Fruit fly (Drosophila melanogaster) whole organism, wandering third instar larva: Measurements from ENCODE around the gene CG42233.

Experiments
- Abd-B ChIP-seq: fragments of >200 bp; optimal IDR thresholded peaks from 2 replicates; lab custom pipeline; 2017; ENCODE audit warnings: missing biosample characterization, missing genetic modification characterization
- CG32264 ChIP-seq: fragments of 200-800 bp; sonication (Bioruptor generic); optimal IDR thresholded peaks from 2 replicates; lab custom pipeline; 2016; ENCODE audit warnings: missing biosample characterization, missing genetic modification characterization
- CG9705 ChIP-seq: fragments of 200-800 bp; sonication (Bioruptor generic); optimal IDR thresholded peaks from 2 replicates; lab custom pipeline; 2018; ENCODE audit warnings: missing biosample characterization, mild to moderate bottlenecking, missing genetic modification characterization
- Dfd ChIP-seq: fragments of >200 bp; optimal IDR thresholded peaks from 2 replicates; lab custom pipeline; 2017; ENCODE audit warnings: missing biosample characterization, missing genetic modification characterization
- Dif ChIP-seq: fragments of 200-275, 200-300 bp; sonication (Bioruptor generic); optimal IDR thresholded peaks from 2 replicates; lab custom pipeline; 2018; ENCODE audit warnings: missing biosample characterization, missing genetic modification characterization; ENCODE audit not compliant: partially characterized antibody
- GATAd ChIP-seq: sonication (Bioruptor generic); optimal IDR thresholded peaks from 2 replicates; lab custom pipeline; 2016; ENCODE audit warnings: missing biosample characterization, missing genetic modification characterization
- HLH106 ChIP-seq: fragments of 200-800 bp; optimal IDR thresholded peaks from 3 replicates; lab custom pipeline; 2019; ENCODE audit warnings: missing biosample characterization, mild to moderate bottlenecking, missing genetic modification characterization, moderate library complexity
- Hnf4 ChIP-seq: fragments of 200-800 bp; sonication (Bioruptor generic); optimal IDR thresholded peaks from 2 replicates; lab custom pipeline; 2016; ENCODE audit warnings: missing biosample characterization, mild to moderate bottlenecking, missing genetic modification characterization
- Hr78 ChIP-seq: fragments of >200 bp; optimal IDR thresholded peaks from 2 replicates; lab custom pipeline; 2017; ENCODE audit warnings: missing biosample characterization, missing genetic modification characterization
- Hr83 ChIP-seq: fragments of 200-300 bp; sonication (Bioruptor generic); optimal IDR thresholded peaks from 2 replicates; lab custom pipeline; 2016; ENCODE audit warnings: missing biosample characterization, mild to moderate bottlenecking, missing genetic modification characterization, moderate library complexity; ENCODE audit not compliant: poor library complexity, severe bottlenecking
- Jra ChIP-seq: sonication (Bioruptor generic); optimal IDR thresholded peaks from 2 replicates; lab custom pipeline; 2016; ENCODE audit warnings: missing biosample characterization, missing genetic modification characterization
- Mio ChIP-seq: sonication (Bioruptor generic); optimal IDR thresholded peaks from 2 replicates; lab custom pipeline; 2016; ENCODE audit warnings: missing biosample characterization, missing genetic modification characterization
- Myc ChIP-seq: fragments of >200 bp; optimal IDR thresholded peaks from 2 replicates; lab custom pipeline; 2017
- N ChIP-seq: fragments of >200 bp; optimal IDR thresholded peaks from 2 replicates; lab custom pipeline; 2018; ENCODE audit warnings: missing biosample characterization, missing external identifiers, missing genetic modification characterization
- Rel ChIP-seq, 2 experiments: fragments of 200-800 bp; sonication (Bioruptor generic) in 1 of 2; optimal IDR thresholded peaks; 2 replicates in 1 of 2; 3 replicates in 1 of 2; lab custom pipeline; 2016 to 2019; ENCODE audit warnings: mild to moderate bottlenecking in 2 of 2, missing biosample characterization in 2 of 2, missing genetic modification characterization in 2 of 2, moderate library complexity in 1 of 2
- br ChIP-seq: fragments of 200-800 bp; sonication (Bioruptor generic); optimal IDR thresholded peaks from 2 replicates; lab custom pipeline; 2016; ENCODE audit warnings: missing biosample characterization, missing genetic modification characterization
- brk ChIP-seq: fragments of 200-800 bp; sonication (Bioruptor generic); optimal IDR thresholded peaks from 2 replicates; lab custom pipeline; 2016; ENCODE audit warnings: missing biosample characterization, mild to moderate bottlenecking, missing genetic modification characterization
- dl ChIP-seq, 2 experiments: fragments of 175-275, 200-275 bp in 1 of 2; fragments of 200-275 bp in 1 of 2; sonication (Bioruptor generic); optimal IDR thresholded peaks; lab custom pipeline; 2018; ENCODE audit warnings: mild to moderate bottlenecking in 2 of 2, missing biosample characterization in 2 of 2, missing genetic modification characterization in 2 of 2, moderate library complexity in 2 of 2; ENCODE audit not compliant: partially characterized antibody in 2 of 2, insufficient read depth in 1 of 2
- dmrt93B ChIP-seq: fragments of 200-800 bp; sonication (Bioruptor generic); optimal IDR thresholded peaks from 2 replicates; lab custom pipeline; 2018; ENCODE audit warnings: missing biosample characterization, mild to moderate bottlenecking, missing genetic modification characterization
- dsf ChIP-seq: sonication (Bioruptor generic); optimal IDR thresholded peaks from 2 replicates; lab custom pipeline; 2016; ENCODE audit warnings: missing biosample characterization, missing genetic modification characterization, borderline replicate concordance
- ey ChIP-seq: fragments of 200-800 bp; sonication (Bioruptor generic); optimal IDR thresholded peaks from 2 replicates; lab custom pipeline; 2016; ENCODE audit warnings: missing biosample characterization, missing genetic modification characterization
- foxo ChIP-seq, 2 experiments: fragments of 200-800 bp; sonication (Bioruptor generic); optimal IDR thresholded peaks; 2 replicates in 1 of 2; 3 replicates in 1 of 2; lab custom pipeline; 2016 to 2017; ENCODE audit warnings: missing biosample characterization in 2 of 2, missing genetic modification characterization in 2 of 2
- fru ChIP-seq: fragments of 200-800 bp; sonication (Bioruptor generic); optimal IDR thresholded peaks from 3 replicates; lab custom pipeline; 2016; ENCODE audit warnings: missing biosample characterization, mild to moderate bottlenecking, missing genetic modification characterization
- h ChIP-seq: fragments of 200-800 bp; sonication (Bioruptor generic); optimal IDR thresholded peaks from 3 replicates; lab custom pipeline; 2016; ENCODE audit warnings: missing biosample characterization, mild to moderate bottlenecking, missing genetic modification characterization
- jim ChIP-seq: fragments of 175-275, 200-325 bp; sonication (Bioruptor generic); optimal IDR thresholded peaks from 2 replicates; lab custom pipeline; 2016; ENCODE audit warnings: missing biosample characterization, mild to moderate bottlenecking, missing genetic modification characterization
- pan ChIP-seq: fragments of >200 bp; optimal IDR thresholded peaks from 2 replicates; lab custom pipeline; 2017
- psq ChIP-seq: fragments of 200-800 bp; sonication (Bioruptor generic); optimal IDR thresholded peaks from 3 replicates; lab custom pipeline; 2017; ENCODE audit warnings: missing biosample characterization, mild to moderate bottlenecking, missing genetic modification characterization, moderate library complexity
- rgr ChIP-seq: fragments of 200-800 bp; sonication (Bioruptor generic); optimal IDR thresholded peaks from 3 replicates; lab custom pipeline; 2016; ENCODE audit warnings: missing biosample characterization, mild to moderate bottlenecking, missing genetic modification characterization
- sage ChIP-seq: fragments of 200-800 bp; sonication (Bioruptor generic); optimal IDR thresholded peaks from 2 replicates; lab custom pipeline; 2016; ENCODE audit warnings: missing biosample characterization, mild to moderate bottlenecking, missing genetic modification characterization
- sv ChIP-seq: fragments of 200-800 bp; sonication (Bioruptor generic); optimal IDR thresholded peaks from 3 replicates; lab custom pipeline; 2016; ENCODE audit warnings: missing biosample characterization, missing genetic modification characterization

The CG42233 gene

DNA sequence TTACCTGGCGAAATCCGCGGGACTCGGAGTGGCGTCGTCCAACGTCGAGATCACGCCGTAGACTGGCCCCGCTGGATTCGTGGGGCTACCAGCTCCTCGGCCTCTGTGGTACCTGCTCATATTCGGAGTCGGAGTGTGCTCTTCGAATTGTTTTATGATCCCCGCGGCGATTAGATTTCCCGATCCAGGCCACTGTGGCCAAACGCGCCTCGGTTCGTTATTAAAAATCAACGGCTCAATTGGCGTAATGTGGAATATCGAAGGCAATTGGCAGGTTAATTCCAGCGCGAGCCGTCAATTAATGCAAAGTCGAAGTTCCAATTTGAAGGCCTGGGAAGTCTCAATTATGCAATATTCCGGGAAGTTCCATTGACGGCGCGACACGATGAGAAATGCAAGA lies 4.5 kb upstream of the CG42233 start:
- no peak for TF ChIP-seq Hr78 (GFP tag; lab: Kevin White, UChicago)
- no peak for TF ChIP-seq Rel (GFP tag; optimal IDR thresholded peaks at IDR 0.05; lab: Kevin White, UChicago)
- no peak for TF ChIP-seq Rel (tag; optimal IDR thresholded peaks at IDR 0.05; lab: Kevin White, UChicago)
- TF ChIP-seq fru (GFP tag; lab: Kevin White, UChicago): no peak
- TF ChIP-seq rgr: no peak
- TF ChIP-seq Myc (lab: Kevin White, UChicago): no peak
- no peak for TF ChIP-seq dmrt93B (GFP tag; lab: Kevin White, UChicago)
- no peak for TF ChIP-seq psq (GFP tag; lab: Kevin White, UChicago)

DNA sequence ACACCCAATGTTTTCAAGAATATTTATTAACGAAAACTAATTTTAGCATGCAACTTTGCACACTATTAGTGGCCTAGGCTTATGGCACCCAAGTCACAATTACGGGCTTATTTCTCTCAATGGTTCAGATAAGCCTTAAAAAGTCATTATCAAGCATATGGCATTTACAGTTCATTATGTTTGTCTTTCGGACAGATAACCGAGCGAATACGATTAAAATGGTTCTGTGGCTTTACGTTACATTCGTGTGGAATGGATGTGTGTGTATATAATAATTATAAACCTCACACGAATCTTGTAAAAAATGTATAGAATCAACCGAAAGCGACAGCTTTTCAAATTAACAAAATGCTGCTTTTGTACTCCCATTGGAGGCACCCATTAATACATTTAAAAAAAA lies 3.5 kb upstream of the CG42233 start:
- TF ChIP-seq brk: no peak
- peak; percentile 15 for TF ChIP-seq sage (GFP tag; lab: Kevin White, UChicago)

DNA sequence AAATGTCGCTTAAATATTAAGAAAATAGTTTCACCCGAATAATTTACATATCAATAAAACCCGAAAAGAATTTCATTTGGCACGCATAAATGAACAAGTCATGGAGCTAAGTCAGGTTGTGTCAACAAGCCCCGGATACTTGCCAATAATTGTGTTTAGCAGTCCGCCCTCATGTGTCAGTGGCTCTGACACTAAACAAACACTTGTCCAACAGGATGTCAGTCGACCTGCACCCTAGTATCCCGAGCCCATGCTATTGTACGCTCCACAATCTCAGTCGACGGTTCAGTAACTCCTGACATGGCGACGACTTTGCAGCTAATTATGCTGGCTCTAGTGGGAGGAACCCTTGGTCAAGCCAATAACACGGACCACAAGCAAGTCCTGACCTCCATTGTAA lies 4.4 kb downstream of the CG42233 start, which contains the start of gene Ir100a:
Ir100a (plus strand) TSS at position 301 of the 400 bp plus-strand sequence.
- no peak for TF ChIP-seq Hnf4
- TF ChIP-seq Hr78 (GFP tag; lab: Kevin White, UChicago): no peak
- no peak for TF ChIP-seq psq (GFP tag; lab: Kevin White, UChicago)
- TF ChIP-seq fru (GFP tag; lab: Kevin White, UChicago): no peak
- no peak for TF ChIP-seq Dfd
- no peak for TF ChIP-seq ey
- TF ChIP-seq jim: no peak
- no peak for TF ChIP-seq GATAd
- TF ChIP-seq Abd-B (GFP tag; lab: Kevin White, UChicago): no peak
- TF ChIP-seq Mio (GFP tag; lab: Kevin White, UChicago): no peak
- no peak for TF ChIP-seq foxo (GFP tag; optimal IDR thresholded peaks at IDR 0.05; lab: Kevin White, UChicago)
- no peak for TF ChIP-seq Jra (GFP tag; lab: Kevin White, UChicago)
- no peak for TF ChIP-seq rgr
- TF ChIP-seq Myc (lab: Kevin White, UChicago): no peak
- TF ChIP-seq dsf (GFP tag; lab: Kevin White, UChicago): no peak
- TF ChIP-seq dl (GFP tag; optimal IDR thresholded peaks at IDR 0.05; lab: Kevin White, UChicago; ENCODE audit: insufficient read depth in 1 of 2, partially characterized antibody in 2 of 2): no peak

DNA sequence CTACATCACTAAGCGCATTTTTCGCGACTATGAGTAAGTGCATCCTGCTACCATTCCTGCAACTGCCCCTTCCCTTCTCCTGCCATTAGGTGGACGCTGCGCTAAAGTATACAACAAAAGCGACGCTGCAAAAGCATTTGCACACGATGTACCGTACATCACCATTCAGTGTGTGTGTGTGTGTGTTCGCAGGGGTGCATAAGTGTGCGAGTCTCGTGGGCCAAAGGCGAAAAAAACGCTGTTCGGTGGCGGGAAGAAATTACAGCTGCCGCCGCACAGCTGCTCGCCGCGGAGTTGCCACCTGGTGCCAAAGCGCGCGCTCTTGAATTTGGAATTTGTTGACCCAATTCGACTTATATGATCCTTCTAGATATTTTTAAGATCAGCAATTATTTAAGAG lies 10.6 kb downstream of the CG42233 start:
- TF ChIP-seq rgr: no peak
- peak; percentile 13 for TF ChIP-seq CG32264 (GFP tag; lab: Kevin White, UChicago)
- TF ChIP-seq foxo (GFP tag; optimal IDR thresholded peaks at IDR 0.05; lab: Kevin White, UChicago): no peak
- no peak for TF ChIP-seq Dfd
- TF ChIP-seq N (GFP tag; lab: Kevin White, UChicago): peak; percentile 30
- peak in 1 of 2 experiments; percentile 14 for TF ChIP-seq dl (GFP tag; optimal IDR thresholded peaks at IDR 0.05; lab: Kevin White, UChicago; ENCODE audit: insufficient read depth in 1 of 2, partially characterized antibody in 2 of 2)
- no peak for TF ChIP-seq Abd-B (GFP tag; lab: Kevin White, UChicago)
- TF ChIP-seq br (GFP tag; lab: Kevin White, UChicago): no peak

DNA sequence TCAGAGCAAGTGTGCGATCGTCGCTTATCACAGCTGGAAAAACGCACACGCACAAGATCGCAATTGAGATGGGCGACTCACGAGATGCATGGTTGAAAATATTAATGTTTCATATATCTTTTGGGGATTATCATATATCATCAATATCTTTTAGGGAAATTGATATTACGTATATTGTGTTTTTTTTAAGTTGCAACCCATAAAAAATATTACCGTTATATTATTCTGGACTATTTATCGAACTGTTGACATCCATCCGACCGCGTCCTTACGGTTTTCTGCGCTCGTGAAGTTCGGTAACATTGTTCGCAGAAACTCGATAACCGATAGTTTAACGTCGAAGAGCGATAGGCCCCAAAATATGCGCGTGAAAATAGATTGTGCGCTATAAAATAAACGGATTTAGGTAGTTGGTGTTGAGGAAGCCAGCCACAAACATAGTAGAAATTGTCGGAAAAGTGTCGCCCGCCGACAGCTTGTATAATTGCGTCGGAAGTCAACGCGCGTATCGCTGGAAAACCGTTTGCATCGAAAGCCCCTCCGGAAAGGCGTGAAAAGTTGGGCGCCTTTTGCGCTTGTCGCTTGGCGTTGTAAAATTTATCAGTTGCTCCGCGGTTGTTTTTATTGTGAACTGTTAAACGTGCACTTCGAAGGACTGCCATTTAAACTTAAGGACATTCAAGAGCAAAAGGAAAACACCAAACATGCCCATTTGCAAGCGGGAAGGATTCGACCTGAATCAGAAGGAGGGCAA lies 11.2 kb downstream of the CG42233 start, which contains the start of the genes Mccc1 and Acf:
Mccc1 (minus strand) TSS at position 244 of the 754 bp plus-strand sequence.
Acf (plus strand) TSS at position 318 of the 754 bp plus-strand sequence.
- peak; percentile 44 for TF ChIP-seq Hr83 (GFP tag; lab: Kevin White, UChicago)
- TF ChIP-seq Myc (lab: Kevin White, UChicago): no peak
- peak; percentile 10 for TF ChIP-seq CG32264 (GFP tag; lab: Kevin White, UChicago)
- no peak for TF ChIP-seq fru (GFP tag; lab: Kevin White, UChicago)
- no peak for TF ChIP-seq CG9705 (GFP tag; lab: Kevin White, UChicago)
- TF ChIP-seq Dif (GFP tag; lab: Kevin White, UChicago): no peak
- no peak for TF ChIP-seq ey
- TF ChIP-seq HLH106 (tag; lab: Kevin White, UChicago): no peak
- TF ChIP-seq Mio (GFP tag; lab: Kevin White, UChicago): no peak
- TF ChIP-seq rgr: no peak
- no peak for TF ChIP-seq h (GFP tag; lab: Kevin White, UChicago)
- TF ChIP-seq br (GFP tag; lab: Kevin White, UChicago): no peak
- peak; percentile 17 for TF ChIP-seq psq (GFP tag; lab: Kevin White, UChicago)
- TF ChIP-seq pan (lab: Kevin White, UChicago): no peak
- TF ChIP-seq GATAd: peak; percentile 38
- TF ChIP-seq dsf (GFP tag; lab: Kevin White, UChicago): peak; percentile 23
- no peak for TF ChIP-seq foxo (GFP tag; optimal IDR thresholded peaks at IDR 0.05; lab: Kevin White, UChicago)
- TF ChIP-seq sv (GFP tag; lab: Kevin White, UChicago): peak; percentile 36
- no peak for TF ChIP-seq Jra (GFP tag; lab: Kevin White, UChicago)
- TF ChIP-seq brk: no peak
- TF ChIP-seq dl (GFP tag; optimal IDR thresholded peaks at IDR 0.05; lab: Kevin White, UChicago; ENCODE audit: insufficient read depth in 1 of 2, partially characterized antibody in 2 of 2): no peak
- no peak for TF ChIP-seq Hnf4
- TF ChIP-seq, all 38 proteins: peak for 6
